Fruit fly (Drosophila melanogaster) S2 (cell line): ENCODE results near the gene CG14647.

Experiments used
- CG8478 ChIP-seq: fragments of >200 bp; optimal IDR thresholded peaks from 2 replicates; lab custom pipeline; 2018
- CTCF ChIP-seq, 2 experiments: fragments of >200 bp; optimal IDR thresholded peaks; 2 replicates each; lab custom pipeline; 2018

Gene CG14647

dm6 chr3R:4399810-4400496 lies 357 bp upstream of the CG14647 start:
- TF ChIP-seq CTCF (optimal IDR thresholded peaks at IDR 0.05; lab: Kevin White, UChicago) (no peak), CG8478 (lab: Kevin White, UChicago) (no peak)

- no peak for TF ChIP-seq CTCF (optimal IDR thresholded peaks at IDR 0.05; lab: Kevin White, UChicago)
- no peak for TF ChIP-seq CG8478 (lab: Kevin White, UChicago)
Measured at dm6 chr3R:4401977-4402589, 1.8 kb downstream of the CG14647 start, which contains the start of gene CG9853. Gene CG9853 (minus strand): TSS chr3R:4402027.

- TF ChIP-seq CTCF (optimal IDR thresholded peaks at IDR 0.05; lab: Kevin White, UChicago) (no peak), CG8478 (lab: Kevin White, UChicago) (no peak)
Measured at dm6 chr3R:4402884-4403705, 2.8 kb downstream of the CG14647 start, which contains the start of gene lost. Gene lost (plus strand): TSS chr3R:4403076.

dm6 chr3R:4403706-4404392 lies 3.5 kb downstream of the CG14647 start:
- TF ChIP-seq CG8478 (lab: Kevin White, UChicago) (no peak), CTCF (optimal IDR thresholded peaks at IDR 0.05; lab: Kevin White, UChicago) (no peak)

dm6 chr3R:4407325-4407724 lies 7.0 kb downstream of the CG14647 start:
- TF ChIP-seq CG8478 (lab: Kevin White, UChicago): no peak
- no peak for TF ChIP-seq CTCF (optimal IDR thresholded peaks at IDR 0.05; lab: Kevin White, UChicago)

dm6 chr3R:4416138-4416537 lies 15.8 kb downstream of the CG14647 start, which contains the start of gene CG31528:
Gene CG31528 (plus strand): TSS chr3R:4416438.
- TF ChIP-seq CTCF (optimal IDR thresholded peaks at IDR 0.05; lab: Kevin White, UChicago) (no peak), CG8478 (lab: Kevin White, UChicago) (no peak)

dm6 chr3R:4419482-4419881 lies 19.2 kb downstream of the CG14647 start, which contains the start of gene CG32944:
Gene CG32944 (minus strand): TSS chr3R:4419578.
- TF ChIP-seq CTCF (optimal IDR thresholded peaks at IDR 0.05; lab: Kevin White, UChicago): no peak
- TF ChIP-seq CG8478 (lab: Kevin White, UChicago): no peak

dm6 chr3R:4426730-4427129 lies 26.4 kb downstream of the CG14647 start, which contains the start of gene CG31525:
Gene CG31525 (plus strand): TSS chr3R:4427030.
- TF ChIP-seq CG8478 (lab: Kevin White, UChicago) (no peak), CTCF (optimal IDR thresholded peaks at IDR 0.05; lab: Kevin White, UChicago) (no peak)

- TF ChIP-seq CTCF (optimal IDR thresholded peaks at IDR 0.05; lab: Kevin White, UChicago): peak in 1 of 2 experiments; percentile 17
- no peak for TF ChIP-seq CG8478 (lab: Kevin White, UChicago)
Measured at dm6 chr3R:4428585-4429464, 28.5 kb downstream of the CG14647 start, which contains the start of gene srl. Gene srl (minus strand): TSS chr3R:4429335.

- TF ChIP-seq CTCF (optimal IDR thresholded peaks at IDR 0.05; lab: Kevin White, UChicago) (peak in 1 of 2 experiments; percentile 45), CG8478 (lab: Kevin White, UChicago) (no peak)
Measured at dm6 chr3R:4433441-4434077, 33.2 kb downstream of the CG14647 start, which contains the start of the genes eIF3a and CG1074. Gene eIF3a (minus strand): TSS chr3R:4433895. Gene CG1074 (plus strand): TSS chr3R:4433965.

- TF ChIP-seq CTCF (optimal IDR thresholded peaks at IDR 0.05; lab: Kevin White, UChicago) (peak; percentile 8 to 9), CG8478 (lab: Kevin White, UChicago) (no peak)
Measured at dm6 chr3R:4437113-4437512, 36.8 kb downstream of the CG14647 start, which contains the start of the genes Lipt2 and CG14650. Gene Lipt2 (minus strand): TSS chr3R:4437329. Gene CG14650 (plus strand): TSS chr3R:4437387.

dm6 chr3R:4437817-4438216 lies 37.5 kb downstream of the CG14647 start:
- TF ChIP-seq CTCF (optimal IDR thresholded peaks at IDR 0.05; lab: Kevin White, UChicago) (no peak), CG8478 (lab: Kevin White, UChicago) (no peak)
